Worm (Caenorhabditis elegans) whole organism, L1 larva: ENCODE measurements around the gene ubc-19.

Experiments
- aly-2 ChIP-seq: fragments of 150-350 bp; optimal IDR thresholded peaks from 2 replicates; lab custom pipeline; 2014; ENCODE audit warnings: missing biosample characterization, missing genetic modification characterization
- blmp-1 ChIP-seq: fragments of 150-350 bp; optimal IDR thresholded peaks from 2 replicates; lab custom pipeline; 2014; ENCODE audit warnings: missing biosample characterization, missing genetic modification characterization
- ceh-82 ChIP-seq, 3 experiments: fragments of 150-350 bp in 1 of 3; sonication (generic microtip) in 2 of 3; optimal IDR thresholded peaks; 2 replicates each; lab custom pipeline; 2014 to 2017; ENCODE audit warnings: missing biosample characterization in 3 of 3, missing genetic modification characterization in 3 of 3
- dsc-1 ChIP-seq: sonication (generic microtip); optimal IDR thresholded peaks from 2 replicates; lab custom pipeline; 2016; ENCODE audit warnings: mild to moderate bottlenecking, missing genetic modification characterization, missing compliant biosample characterization
- fkh-10 ChIP-seq: sonication (generic microtip); optimal IDR thresholded peaks from 2 replicates; lab custom pipeline; 2017; ENCODE audit warnings: missing biosample characterization, missing genetic modification reagents, missing genetic modification characterization
- hlh-4 ChIP-seq: sonication (generic microtip); optimal IDR thresholded peaks from 2 replicates; lab custom pipeline; 2016; ENCODE audit warnings: mild to moderate bottlenecking, missing genetic modification characterization, missing compliant biosample characterization
- lsy-2 ChIP-seq, 2 experiments: fragments of 150-350 bp; optimal IDR thresholded peaks; 2 replicates each; lab custom pipeline; 2014; ENCODE audit warnings: missing biosample characterization in 2 of 2, missing genetic modification characterization in 2 of 2
- nhr-237 ChIP-seq: fragments of 150-350 bp; optimal IDR thresholded peaks from 2 replicates; lab custom pipeline; 2014; ENCODE audit warnings: missing biosample characterization, missing genetic modification characterization
- nhr-28 ChIP-seq: fragments of 150-350 bp; optimal IDR thresholded peaks from 2 replicates; lab custom pipeline; 2014; ENCODE audit warnings: missing biosample characterization, missing genetic modification characterization
- nhr-85 ChIP-seq: sonication (generic microtip); peaks from one replicate; lab custom pipeline; 2016; ENCODE audit warnings: missing genetic modification characterization, inconsistent platforms, missing compliant biosample characterization
- nhr-90 ChIP-seq: sonication (generic microtip); optimal IDR thresholded peaks from 2 replicates; lab custom pipeline; 2016; ENCODE audit warnings: mild to moderate bottlenecking, missing genetic modification characterization, missing compliant biosample characterization; ENCODE audit not compliant: poor library complexity
- pqm-1 ChIP-seq: sonication (generic microtip); optimal IDR thresholded peaks from 3 replicates; lab custom pipeline; 2017; ENCODE audit warnings: missing biosample characterization, missing genetic modification characterization
- zag-1 ChIP-seq: fragments of 150-350 bp; optimal IDR thresholded peaks from 2 replicates; lab custom pipeline; 2014; ENCODE audit warnings: missing biosample characterization, missing genetic modification characterization

DNA sequence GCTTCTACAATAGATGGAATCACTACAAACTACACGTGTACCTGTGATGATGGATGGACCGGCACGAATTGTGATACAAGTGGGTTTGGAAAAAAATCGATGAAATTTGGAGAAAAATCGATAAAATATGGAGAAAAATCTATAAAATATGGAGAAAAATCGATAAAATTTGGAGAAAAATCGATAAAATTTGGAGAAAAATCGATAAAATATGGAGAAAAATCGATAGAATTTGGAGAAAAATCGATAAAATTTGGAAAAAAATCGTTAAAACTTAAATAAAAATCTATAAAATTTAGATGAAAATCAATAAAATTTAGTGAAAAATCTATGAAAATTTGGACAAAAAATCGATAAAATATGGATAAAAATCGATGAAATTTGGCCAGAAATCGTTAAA lies 45.3 kb downstream of the ubc-19 start:
- no peak for TF ChIP-seq fkh-10 (GFP tag; lab: Kevin White, UChicago)
- TF ChIP-seq zag-1 (tag; lab: Kevin White, UChicago) = no peak
- no peak for TF ChIP-seq hlh-4
- no peak for TF ChIP-seq blmp-1 (tag; lab: Kevin White, UChicago)
- no peak for TF ChIP-seq ceh-82 (tag; optimal IDR thresholded peaks at IDR 0.05; lab: Kevin White, UChicago)
- TF ChIP-seq dsc-1 (tag; lab: Kevin White, UChicago) = no peak
- no peak for TF ChIP-seq nhr-28 (tag; lab: Kevin White, UChicago)
- TF ChIP-seq nhr-90 = no peak
- TF ChIP-seq aly-2 = no peak
- TF ChIP-seq nhr-237 (tag; lab: Kevin White, UChicago) = no peak
- TF ChIP-seq nhr-85 (tag; lab: Kevin White, UChicago) = no peak
- TF ChIP-seq lsy-2 (tag; optimal IDR thresholded peaks at IDR 0.05; lab: Kevin White, UChicago) = no peak
- TF ChIP-seq pqm-1 (tag; lab: Kevin White, UChicago) = no peak
